Worm (Caenorhabditis elegans): ENCODE results near the gene pnk-4.

DNA sequence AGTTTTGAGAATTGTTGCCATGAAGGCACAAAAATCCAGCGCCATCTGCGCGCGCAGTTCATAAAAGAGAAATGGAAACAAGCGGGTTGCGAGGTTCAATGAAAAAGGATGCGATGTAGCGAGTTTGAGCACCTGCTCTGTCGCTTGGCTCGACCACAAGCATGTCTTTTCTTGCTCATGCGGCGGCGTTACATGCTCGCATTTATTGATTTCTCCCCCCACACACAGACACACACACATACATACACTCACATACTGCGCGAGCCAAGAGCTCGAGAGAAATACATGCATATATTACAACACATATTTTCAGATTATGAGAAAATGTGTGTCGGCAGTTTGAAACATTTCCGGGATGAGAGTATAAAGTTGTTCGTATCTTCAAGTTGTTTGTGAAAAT is 34.1 kb downstream of the pnk-4 start:
- no peak for TF ChIP-seq hnd-1 (tag; optimal IDR thresholded peaks at IDR 0.05)
- no peak for TF ChIP-seq ceh-36 (tag; optimal IDR thresholded peaks at IDR 0.05)
- no peak for TF ChIP-seq ama-1 (optimal IDR thresholded peaks at IDR 0.05)
- no peak for TF ChIP-seq flt-1 (GFP tag; IDR thresholded peaks at IDR 0.05)
- no peak for TF ChIP-seq hmg-4 (GFP tag; optimal IDR thresholded peaks at IDR 0.05)
- no peak for TF ChIP-seq B0310.2 (tag; optimal IDR thresholded peaks at IDR 0.05)
- no peak for TF ChIP-seq sea-1 (GFP tag; conservative IDR thresholded peaks at IDR 0.05)
- no peak for TF ChIP-seq ets-7 (tag; optimal IDR thresholded peaks at IDR 0.05)

All from whole organism, early embryonic.